Worm (Caenorhabditis elegans) whole organism, midembryonic: ENCODE results near the gene srv-9.

Source experiments
- T22C8.4 ChIP-seq: fragments of 200-800 bp; sonication (Bioruptor generic); IDR thresholded peaks from 2 replicates; pipeline ENCODE4 v1.3.6; 2022; ENCODE audit warnings: missing genetic modification characterization, missing compliant biosample characterization
- cog-1 ChIP-seq: sonication (generic microtip); optimal IDR thresholded peaks from 2 replicates; lab custom pipeline; 2016; ENCODE audit warnings: missing genetic modification characterization, missing compliant biosample characterization
- flt-1 ChIP-seq: fragments of 200-800 bp; sonication (Bioruptor generic); IDR thresholded peaks from 2 replicates; pipeline ENCODE4 v1.3.6; 2022; ENCODE audit warnings: missing genetic modification characterization, missing compliant biosample characterization
- klf-2 ChIP-seq: fragments of 200-800 bp; sonication (Bioruptor generic); conservative IDR thresholded peaks from 2 replicates; pipeline ENCODE4 v1.3.6; 2022; ENCODE audit warnings: missing genetic modification reagents, missing genetic modification characterization, missing compliant biosample characterization
- med-1 ChIP-seq: sonication (generic microtip); optimal IDR thresholded peaks from 2 replicates; lab custom pipeline; 2017; ENCODE audit warnings: missing genetic modification characterization, mild to moderate bottlenecking, missing compliant biosample characterization, antibody characterized with exemption, missing genetic modification reagents; ENCODE audit not compliant: insufficient read depth
- ref-1 ChIP-seq: fragments of 200-800 bp; sonication (Bioruptor generic); conservative IDR thresholded peaks from 2 replicates; pipeline ENCODE4 v1.3.6; 2022; ENCODE audit warnings: missing genetic modification reagents, missing genetic modification characterization, missing compliant biosample characterization
- tab-1 ChIP-seq: fragments of 200-800 bp; sonication (Bioruptor generic); IDR thresholded peaks from 2 replicates; pipeline ENCODE4 v1.3.6; 2022; ENCODE audit warnings: missing genetic modification characterization, missing compliant biosample characterization
- ztf-23 ChIP-seq: fragments of 200-800 bp; sonication (Bioruptor generic); IDR thresholded peaks from 2 replicates; pipeline ENCODE4 v1.3.6; 2022; ENCODE audit warnings: missing genetic modification reagents, missing genetic modification characterization, missing compliant biosample characterization
- ztf-29 ChIP-seq: fragments of 200-800 bp; sonication (Bioruptor generic); IDR thresholded peaks from 2 replicates; pipeline ENCODE4 v1.3.6; 2022; ENCODE audit warnings: missing genetic modification reagents, missing genetic modification characterization, missing compliant biosample characterization

The srv-9 gene

ce11 chrV:13423045-13423444 is at the start of gene srv-9:
TSS of gene srv-9 (minus strand) at chrV:13423145.
- no peak for TF ChIP-seq flt-1
- no peak for TF ChIP-seq ztf-29 (GFP tag; lab: Robert Waterston, UW)
- TF ChIP-seq ref-1 (GFP tag; lab: Robert Waterston, UW): no peak
- TF ChIP-seq klf-2: no peak
- no peak for TF ChIP-seq T22C8.4 (GFP tag; lab: Robert Waterston, UW)
- TF ChIP-seq cog-1 (tag; lab: Kevin White, UChicago): no peak
- TF ChIP-seq med-1 (GFP tag; lab: Kevin White, UChicago): no peak
- no peak for TF ChIP-seq tab-1
- TF ChIP-seq ztf-23 (GFP tag; lab: Robert Waterston, UW): no peak

- TF ChIP-seq flt-1: no peak
- no peak for TF ChIP-seq tab-1
- TF ChIP-seq T22C8.4 (GFP tag; lab: Robert Waterston, UW): no peak
Measured at ce11 chrV:13472062-13472461, 49.1 kb upstream of the srv-9 start.

ce11 chrV:13468190-13468765 is 45.3 kb upstream of the srv-9 start, which contains the start of the genes F25H9.6 and F25H9.7:
TSS of gene F25H9.6 (minus strand) at chrV:13468361.
TSS of gene F25H9.7 (plus strand) at chrV:13468376.
- TF ChIP-seq ztf-29 (GFP tag; lab: Robert Waterston, UW) (no peak), ztf-23 (GFP tag; lab: Robert Waterston, UW) (peak; percentile 76; the same call in 1 of the 2 replicates), cog-1 (tag; lab: Kevin White, UChicago) (peak; percentile 31), ref-1 (GFP tag; lab: Robert Waterston, UW) (no peak), flt-1 (peak; percentile 65; the same call in 1 of the 2 replicates)

ce11 chrV:13464123-13464522 is 41.2 kb upstream of the srv-9 start:
- TF ChIP-seq T22C8.4 (GFP tag; lab: Robert Waterston, UW): no peak
- no peak for TF ChIP-seq klf-2

- TF ChIP-seq T22C8.4 (GFP tag; lab: Robert Waterston, UW): no peak
- no peak for TF ChIP-seq cog-1 (tag; lab: Kevin White, UChicago)
- no peak for TF ChIP-seq ref-1 (GFP tag; lab: Robert Waterston, UW)
- TF ChIP-seq flt-1: no peak
- TF ChIP-seq klf-2: no peak
- TF ChIP-seq tab-1: no peak
- TF ChIP-seq ztf-23 (GFP tag; lab: Robert Waterston, UW): no peak
- no peak for TF ChIP-seq ztf-29 (GFP tag; lab: Robert Waterston, UW)
- TF ChIP-seq med-1 (GFP tag; lab: Kevin White, UChicago): no peak
Measured at ce11 chrV:13462974-13463373, 40.0 kb upstream of the srv-9 start, which contains the start of gene frm-10. TSS of gene frm-10 (plus strand) at chrV:13463207.

ce11 chrV:13459323-13459722 is 36.4 kb upstream of the srv-9 start, which contains the start of gene bath-39:
TSS of gene bath-39 (plus strand) at chrV:13459459.
- TF ChIP-seq cog-1 (tag; lab: Kevin White, UChicago) (no peak), ztf-29 (GFP tag; lab: Robert Waterston, UW) (no peak), ztf-23 (GFP tag; lab: Robert Waterston, UW) (no peak), flt-1 (no peak), tab-1 (no peak), T22C8.4 (GFP tag; lab: Robert Waterston, UW) (no peak), med-1 (GFP tag; lab: Kevin White, UChicago) (no peak), ref-1 (GFP tag; lab: Robert Waterston, UW) (no peak), klf-2 (no peak)

ce11 chrV:13457858-13458257 is 34.9 kb upstream of the srv-9 start, which contains the start of gene F25H9.2:
TSS of gene F25H9.2 (plus strand) at chrV:13458083.
- no peak for TF ChIP-seq tab-1
- no peak for TF ChIP-seq klf-2
- no peak for TF ChIP-seq ztf-23 (GFP tag; lab: Robert Waterston, UW)
- no peak for TF ChIP-seq T22C8.4 (GFP tag; lab: Robert Waterston, UW)
- no peak for TF ChIP-seq flt-1
- TF ChIP-seq cog-1 (tag; lab: Kevin White, UChicago): no peak
- TF ChIP-seq med-1 (GFP tag; lab: Kevin White, UChicago): no peak
- TF ChIP-seq ztf-29 (GFP tag; lab: Robert Waterston, UW): no peak
- TF ChIP-seq ref-1 (GFP tag; lab: Robert Waterston, UW): no peak

- TF ChIP-seq ztf-29 (GFP tag; lab: Robert Waterston, UW) (no peak), flt-1 (no peak), cog-1 (tag; lab: Kevin White, UChicago) (no peak), klf-2 (no peak), ztf-23 (GFP tag; lab: Robert Waterston, UW) (no peak), med-1 (GFP tag; lab: Kevin White, UChicago) (no peak), ref-1 (GFP tag; lab: Robert Waterston, UW) (no peak), tab-1 (no peak), T22C8.4 (GFP tag; lab: Robert Waterston, UW) (no peak)
Measured at ce11 chrV:13455448-13455847, 32.5 kb upstream of the srv-9 start, which contains the start of gene lurp-3. TSS of gene lurp-3 (plus strand) at chrV:13455748.

- TF ChIP-seq ref-1 (GFP tag; lab: Robert Waterston, UW) (no peak), tab-1 (no peak), med-1 (GFP tag; lab: Kevin White, UChicago) (no peak), flt-1 (no peak), ztf-29 (GFP tag; lab: Robert Waterston, UW) (no peak), T22C8.4 (GFP tag; lab: Robert Waterston, UW) (no peak)
Measured at ce11 chrV:13453334-13453733, 30.4 kb upstream of the srv-9 start, which contains the start of gene lurp-2. TSS of gene lurp-2 (plus strand) at chrV:13453634.
